Worm (Caenorhabditis elegans) whole organism, young adult: ENCODE measurements around the gene mmcm-1.

Experiments used
- F55B11.4 ChIP-seq: sonication (generic microtip); optimal IDR thresholded peaks from 2 replicates; lab custom pipeline; 2016; ENCODE audit warnings: missing compliant biosample characterization, missing genetic modification characterization, borderline replicate concordance; ENCODE audit not compliant: insufficient read depth
- ama-1 ChIP-seq, 3 experiments: fragments of 150-350 bp in 1 of 3; sonication (generic microtip) in 2 of 3; optimal IDR thresholded peaks; 2 replicates each; lab custom pipeline; 2014 to 2018; ENCODE audit warnings: missing biosample characterization in 2 of 3, missing genetic modification characterization in 2 of 3, missing genetic modification reagents in 2 of 3
- bed-1 ChIP-seq: fragments of 200-800 bp; sonication (Bioruptor generic); IDR thresholded peaks from 2 replicates; pipeline ENCODE4 v1.3.6; 2022; ENCODE audit warnings: missing genetic modification reagents, missing genetic modification characterization, missing compliant biosample characterization
- cebp-2 ChIP-seq: fragments of 200-800 bp; sonication (Bioruptor generic); IDR thresholded peaks from 2 replicates; pipeline ENCODE4 v1.3.6; 2022; ENCODE audit warnings: missing genetic modification characterization, missing compliant biosample characterization
- dpl-1 ChIP-seq: fragments of 150-350 bp; optimal IDR thresholded peaks from 2 replicates; lab custom pipeline; 2014; ENCODE audit warnings: missing biosample characterization, missing genetic modification reagents, missing genetic modification characterization
- egl-44 ChIP-seq: fragments of 200-800 bp; sonication (Bioruptor generic); IDR thresholded peaks from 2 replicates; pipeline ENCODE4 v1.3.6; 2022; ENCODE audit warnings: missing genetic modification reagents, missing genetic modification characterization, missing compliant biosample characterization
- rec-8 ChIP-seq, 2 experiments: sonication (generic microtip); optimal IDR thresholded peaks; 2 replicates each; lab custom pipeline; 2016; ENCODE audit warnings: mild to moderate bottlenecking in 2 of 2, missing genetic modification characterization in 2 of 2, missing genetic modification reagents in 2 of 2, missing genotype in 2 of 2, missing biosample characterization in 1 of 2, missing compliant biosample characterization in 1 of 2, moderate library complexity in 1 of 2
- sea-2 ChIP-seq: fragments of 200-800 bp; sonication (Bioruptor generic); IDR thresholded peaks from 2 replicates; pipeline ENCODE4 v1.3.6; 2022; ENCODE audit warnings: missing genetic modification characterization, missing compliant biosample characterization
- snpc-4 ChIP-seq, 5 experiments: fragments of 150-350 bp in 1 of 5; sonication (generic microtip) in 4 of 5; optimal IDR thresholded peaks; 2 replicates each; lab custom pipeline; 2014 to 2018; ENCODE audit warnings: missing genetic modification characterization in 5 of 5, missing biosample characterization in 3 of 5, antibody characterized with exemption in 2 of 5, mild to moderate bottlenecking in 2 of 5, missing compliant biosample characterization in 2 of 5, missing genotype in 2 of 5, moderate library complexity in 2 of 5, missing genetic modification reagents in 1 of 5

DNA sequence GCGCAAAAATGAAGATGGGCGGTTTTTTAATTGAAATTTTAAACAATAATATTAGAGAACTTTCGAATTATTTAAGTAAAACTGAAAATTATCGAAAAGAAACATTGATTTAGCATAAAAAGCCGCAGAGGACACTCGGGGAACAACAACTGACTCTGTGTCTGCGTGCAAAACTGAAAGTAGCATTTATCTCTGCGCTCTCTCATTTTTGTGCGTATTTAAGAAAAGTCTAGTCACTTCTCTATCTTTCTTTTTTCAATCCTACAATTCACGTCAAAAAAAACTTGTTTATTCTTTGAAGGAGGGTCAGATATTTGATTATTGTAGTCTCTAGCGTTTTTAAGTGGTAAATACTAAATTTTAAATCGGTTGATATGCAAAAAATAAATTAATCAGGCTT lies 718 bp upstream of the mmcm-1 start:
- TF ChIP-seq dpl-1 (no peak), F55B11.4 (no peak), snpc-4 (GFP tag; optimal IDR thresholded peaks at IDR 0.05; lab: Kevin White, UChicago) (no peak), snpc-4 (tag; optimal IDR thresholded peaks at IDR 0.05; lab: Kevin White, UChicago) (no peak), bed-1 (GFP tag; lab: Robert Waterston, UW) (no peak), sea-2 (GFP tag; lab: Robert Waterston, UW) (no peak), ama-1 (optimal IDR thresholded peaks at IDR 0.05; lab: Kevin White, UChicago) (no peak), ama-1 (GFP tag; optimal IDR thresholded peaks at IDR 0.05; lab: Kevin White, UChicago) (no peak), egl-44 (GFP tag; lab: Robert Waterston, UW) (no peak), rec-8 (tag; optimal IDR thresholded peaks at IDR 0.05; lab: Kevin White, UChicago) (no peak), cebp-2 (GFP tag; lab: Robert Waterston, UW) (no peak)
